Worm (Caenorhabditis elegans) whole organism, mixed stage, embryonic: ENCODE results near the gene Y39A1A.2.

Source experiments
- M03D4.4 ChIP-seq: sonication (generic microtip); optimal IDR thresholded peaks from 2 replicates; lab custom pipeline; 2017; ENCODE audit warnings: mild to moderate bottlenecking, missing genetic modification characterization, missing compliant biosample characterization
- bed-3 ChIP-seq: fragments of 200-800 bp; sonication (Bioruptor generic); optimal IDR thresholded peaks from 3 replicates; lab custom pipeline; 2018; ENCODE audit warnings: mild to moderate bottlenecking, missing genetic modification characterization, moderate library complexity, missing compliant biosample characterization
- blmp-1 ChIP-seq: fragments of 150-350 bp; optimal IDR thresholded peaks from 2 replicates; lab custom pipeline; 2014; ENCODE audit warnings: missing biosample characterization, missing genetic modification characterization
- ceh-39 ChIP-seq: fragments of 150-350 bp; optimal IDR thresholded peaks from 2 replicates; lab custom pipeline; 2014; ENCODE audit warnings: missing biosample characterization, missing genetic modification characterization
- ceh-43 ChIP-seq: fragments of 200-800 bp; sonication (Bioruptor generic); optimal IDR thresholded peaks from 2 replicates; lab custom pipeline; 2018; ENCODE audit warnings: mild to moderate bottlenecking, missing genetic modification characterization, moderate library complexity, missing compliant biosample characterization
- ceh-83 ChIP-seq: fragments of 200-800 bp; sonication (Bioruptor generic); optimal IDR thresholded peaks from 2 replicates; lab custom pipeline; 2018; ENCODE audit warnings: mild to moderate bottlenecking, missing genetic modification characterization, missing compliant biosample characterization
- ces-1 ChIP-seq: fragments of 150-350 bp; optimal IDR thresholded peaks from 2 replicates; lab custom pipeline; 2014; ENCODE audit warnings: missing biosample characterization, missing genetic modification reagents, missing genetic modification characterization
- cnd-1 ChIP-seq: fragments of 200-800 bp; sonication (Bioruptor generic); optimal IDR thresholded peaks from 2 replicates; lab custom pipeline; 2018; ENCODE audit warnings: mild to moderate bottlenecking, missing genetic modification characterization, missing compliant biosample characterization
- drap-1 ChIP-seq: fragments of 200-800 bp; sonication (Bioruptor generic); optimal IDR thresholded peaks from 3 replicates; lab custom pipeline; 2018; ENCODE audit warnings: mild to moderate bottlenecking, missing genetic modification characterization, missing compliant biosample characterization
- elt-1 ChIP-seq: sonication (generic microtip); optimal IDR thresholded peaks from 2 replicates; lab custom pipeline; 2017; ENCODE audit warnings: missing genetic modification characterization, mild to moderate bottlenecking, missing compliant biosample characterization, antibody characterized with exemption, moderate library complexity, borderline replicate concordance; ENCODE audit not compliant: insufficient read depth
- elt-3 ChIP-seq: fragments of 150-350 bp; optimal IDR thresholded peaks from 2 replicates; lab custom pipeline; 2014; ENCODE audit warnings: missing biosample characterization, missing genetic modification characterization
- flh-1 ChIP-seq: fragments of 200-800 bp; sonication (Bioruptor generic); optimal IDR thresholded peaks from 2 replicates; lab custom pipeline; 2018; ENCODE audit warnings: mild to moderate bottlenecking, missing genetic modification characterization, moderate library complexity, missing compliant biosample characterization
- ham-2 ChIP-seq: fragments of 200-800 bp; sonication (Bioruptor generic); optimal IDR thresholded peaks from 2 replicates; lab custom pipeline; 2018; ENCODE audit warnings: mild to moderate bottlenecking, missing genetic modification characterization, missing compliant biosample characterization
- hlh-1 ChIP-seq: fragments of 150-350 bp; optimal IDR thresholded peaks from 2 replicates; lab custom pipeline; 2014; ENCODE audit warnings: missing biosample characterization, missing genetic modification reagents, missing genetic modification characterization
- lin-13 ChIP-seq: fragments of 150-350 bp; optimal IDR thresholded peaks from 2 replicates; lab custom pipeline; 2014; ENCODE audit warnings: missing biosample characterization, missing genetic modification characterization
- lin-32 ChIP-seq: fragments of 200-800 bp; sonication (Bioruptor generic); optimal IDR thresholded peaks from 2 replicates; lab custom pipeline; 2018; ENCODE audit warnings: mild to moderate bottlenecking, missing genetic modification characterization, missing compliant biosample characterization
- lsy-2 ChIP-seq: fragments of 150-350 bp; optimal IDR thresholded peaks from 2 replicates; lab custom pipeline; 2014; ENCODE audit warnings: missing biosample characterization, missing genetic modification characterization
- mab-5 ChIP-seq: fragments of 150-350 bp; optimal IDR thresholded peaks from 2 replicates; lab custom pipeline; 2014; ENCODE audit warnings: missing biosample characterization, missing genetic modification characterization
- mep-1 ChIP-seq: fragments of 150-350 bp; optimal IDR thresholded peaks from 2 replicates; lab custom pipeline; 2017; ENCODE audit warnings: missing biosample characterization, missing genetic modification reagents, missing genetic modification characterization, inconsistent platforms
- mls-2 ChIP-seq: sonication (generic microtip); optimal IDR thresholded peaks from 2 replicates; lab custom pipeline; 2016; ENCODE audit warnings: mild to moderate bottlenecking, missing genetic modification characterization, moderate library complexity, missing compliant biosample characterization
- nhr-12 ChIP-seq: fragments of 150-350 bp; optimal IDR thresholded peaks from 2 replicates; lab custom pipeline; 2014; ENCODE audit warnings: missing biosample characterization, missing genetic modification characterization
- nhr-2 ChIP-seq: fragments of 150-350 bp; optimal IDR thresholded peaks from 2 replicates; lab custom pipeline; 2014; ENCODE audit warnings: missing biosample characterization, missing genetic modification characterization
- nhr-237 ChIP-seq: fragments of 150-350 bp; optimal IDR thresholded peaks from 2 replicates; lab custom pipeline; 2014; ENCODE audit warnings: missing biosample characterization, missing genetic modification characterization
- nhr-28 ChIP-seq: fragments of 150-350 bp; optimal IDR thresholded peaks from 2 replicates; lab custom pipeline; 2014; ENCODE audit warnings: missing biosample characterization, missing genetic modification characterization
- nhr-76 ChIP-seq: sonication (generic microtip); optimal IDR thresholded peaks from 2 replicates; lab custom pipeline; 2017; ENCODE audit warnings: missing biosample characterization, missing genetic modification characterization
- pha-4 ChIP-seq: fragments of 150-350 bp; optimal IDR thresholded peaks from 2 replicates; lab custom pipeline; 2018; ENCODE audit warnings: missing biosample characterization, missing genetic modification reagents, missing genetic modification characterization
- sem-2 ChIP-seq: fragments of 200-800 bp; sonication (Bioruptor generic); optimal IDR thresholded peaks from 2 replicates; lab custom pipeline; 2018; ENCODE audit warnings: mild to moderate bottlenecking, missing genetic modification characterization, missing compliant biosample characterization
- snpc-4 ChIP-seq: fragments of 150-350 bp; optimal IDR thresholded peaks from 2 replicates; lab custom pipeline; 2014; ENCODE audit warnings: missing biosample characterization, missing genetic modification characterization
- sptf-1 ChIP-seq: sonication (generic microtip); optimal IDR thresholded peaks from 2 replicates; lab custom pipeline; 2017; ENCODE audit warnings: mild to moderate bottlenecking, missing genetic modification characterization, moderate library complexity, missing compliant biosample characterization
- tbx-8 ChIP-seq: fragments of 200-800 bp; sonication (Bioruptor generic); optimal IDR thresholded peaks from 2 replicates; lab custom pipeline; 2018; ENCODE audit warnings: mild to moderate bottlenecking, missing genetic modification characterization, moderate library complexity, missing compliant biosample characterization
- unc-120 ChIP-seq: sonication (generic microtip); optimal IDR thresholded peaks from 2 replicates; lab custom pipeline; 2017; ENCODE audit warnings: missing genetic modification characterization, missing compliant biosample characterization; ENCODE audit not compliant: poor library complexity, severe bottlenecking
- unc-39 ChIP-seq: fragments of 150-350 bp; optimal IDR thresholded peaks from 2 replicates; lab custom pipeline; 2014; ENCODE audit warnings: missing biosample characterization, missing genetic modification characterization
- unc-62 ChIP-seq: fragments of 150-350 bp; optimal IDR thresholded peaks from 2 replicates; lab custom pipeline; 2014; ENCODE audit warnings: missing biosample characterization, missing genetic modification reagents, missing genetic modification characterization
- zip-8 ChIP-seq: fragments of 150-350 bp; optimal IDR thresholded peaks from 2 replicates; lab custom pipeline; 2014; ENCODE audit warnings: missing biosample characterization, missing genetic modification characterization
- ztf-11 ChIP-seq: fragments of 150-350 bp; optimal IDR thresholded peaks from 2 replicates; lab custom pipeline; 2014; ENCODE audit warnings: missing biosample characterization, missing genetic modification characterization

Gene Y39A1A.2

ce11 chrIII:10634034-10634433, 30.7 kb upstream of the Y39A1A.2 start:
- no peak for TF ChIP-seq mab-5 (tag; lab: Kevin White, UChicago)
- TF ChIP-seq sem-2 (GFP tag; lab: Kevin White, UChicago): no peak
- TF ChIP-seq nhr-28: no peak
- TF ChIP-seq drap-1 (GFP tag; lab: Kevin White, UChicago): peak; percentile 52
- peak; percentile 69 for TF ChIP-seq ces-1
- TF ChIP-seq nhr-12 (tag; lab: Kevin White, UChicago): no peak
- no peak for TF ChIP-seq zip-8 (tag; lab: Kevin White, UChicago)
- TF ChIP-seq ztf-11 (tag; lab: Kevin White, UChicago): no peak
- TF ChIP-seq nhr-76: no peak
- peak; percentile 56 for TF ChIP-seq nhr-237
- no peak for TF ChIP-seq unc-39 (tag; lab: Kevin White, UChicago)
- peak; percentile 50 for TF ChIP-seq flh-1 (GFP tag; lab: Kevin White, UChicago)
- TF ChIP-seq mls-2: no peak
- TF ChIP-seq ceh-83 (GFP tag; lab: Kevin White, UChicago): no peak
- TF ChIP-seq elt-3 (tag; lab: Kevin White, UChicago): no peak
- peak; percentile 35 for TF ChIP-seq unc-120 (tag; lab: Kevin White, UChicago)
- no peak for TF ChIP-seq blmp-1
- no peak for TF ChIP-seq ceh-43 (GFP tag; lab: Kevin White, UChicago)
- TF ChIP-seq ceh-39 (tag; lab: Kevin White, UChicago): no peak
- TF ChIP-seq cnd-1 (tag; lab: Kevin White, UChicago): no peak
- TF ChIP-seq ham-2 (GFP tag; lab: Kevin White, UChicago): no peak
- TF ChIP-seq mep-1 (tag; lab: Kevin White, UChicago): peak; percentile 68
- no peak for TF ChIP-seq elt-1 (tag; lab: Kevin White, UChicago)
- TF ChIP-seq sptf-1 (tag; lab: Kevin White, UChicago): peak; percentile 77
- peak; percentile 38 for TF ChIP-seq hlh-1 (tag; lab: Kevin White, UChicago)
- TF ChIP-seq pha-4 (tag; lab: Kevin White, UChicago): peak; percentile 47
- peak; percentile 16 for TF ChIP-seq bed-3 (GFP tag; lab: Kevin White, UChicago)
- TF ChIP-seq nhr-2 (tag; lab: Kevin White, UChicago): peak; percentile 77
- no peak for TF ChIP-seq lin-32 (GFP tag; lab: Kevin White, UChicago)
- TF ChIP-seq M03D4.4 (tag; lab: Kevin White, UChicago): peak; percentile 33
- peak; percentile 16 for TF ChIP-seq unc-62
- peak; percentile 22 for TF ChIP-seq lin-13 (tag; lab: Kevin White, UChicago)
- no peak for TF ChIP-seq tbx-8
- no peak for TF ChIP-seq snpc-4 (tag; lab: Kevin White, UChicago)
- peak; percentile 55 for TF ChIP-seq lsy-2

DNA sequence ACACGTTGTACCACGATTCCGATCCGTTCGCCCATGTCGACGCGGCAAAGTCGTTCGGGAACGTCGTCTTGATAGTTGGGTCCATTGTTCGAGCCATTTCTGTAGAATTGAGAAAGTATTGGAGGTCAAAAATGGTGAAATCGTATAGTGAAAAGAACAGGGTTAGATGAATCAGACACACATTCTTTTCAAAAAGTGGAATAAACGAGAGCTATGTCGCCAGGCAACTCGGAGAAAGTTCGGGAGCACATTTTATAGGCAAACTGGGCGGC, 30.0 kb upstream of the Y39A1A.2 start, which contains the start of gene Y39A1A.9:
TSS of gene Y39A1A.9 (minus strand) at position 99 of the 272 bp plus-strand sequence.
- no peak for TF ChIP-seq elt-3 (tag; lab: Kevin White, UChicago)
- TF ChIP-seq snpc-4 (tag; lab: Kevin White, UChicago): no peak
- no peak for TF ChIP-seq flh-1 (GFP tag; lab: Kevin White, UChicago)
- no peak for TF ChIP-seq unc-120 (tag; lab: Kevin White, UChicago)

DNA sequence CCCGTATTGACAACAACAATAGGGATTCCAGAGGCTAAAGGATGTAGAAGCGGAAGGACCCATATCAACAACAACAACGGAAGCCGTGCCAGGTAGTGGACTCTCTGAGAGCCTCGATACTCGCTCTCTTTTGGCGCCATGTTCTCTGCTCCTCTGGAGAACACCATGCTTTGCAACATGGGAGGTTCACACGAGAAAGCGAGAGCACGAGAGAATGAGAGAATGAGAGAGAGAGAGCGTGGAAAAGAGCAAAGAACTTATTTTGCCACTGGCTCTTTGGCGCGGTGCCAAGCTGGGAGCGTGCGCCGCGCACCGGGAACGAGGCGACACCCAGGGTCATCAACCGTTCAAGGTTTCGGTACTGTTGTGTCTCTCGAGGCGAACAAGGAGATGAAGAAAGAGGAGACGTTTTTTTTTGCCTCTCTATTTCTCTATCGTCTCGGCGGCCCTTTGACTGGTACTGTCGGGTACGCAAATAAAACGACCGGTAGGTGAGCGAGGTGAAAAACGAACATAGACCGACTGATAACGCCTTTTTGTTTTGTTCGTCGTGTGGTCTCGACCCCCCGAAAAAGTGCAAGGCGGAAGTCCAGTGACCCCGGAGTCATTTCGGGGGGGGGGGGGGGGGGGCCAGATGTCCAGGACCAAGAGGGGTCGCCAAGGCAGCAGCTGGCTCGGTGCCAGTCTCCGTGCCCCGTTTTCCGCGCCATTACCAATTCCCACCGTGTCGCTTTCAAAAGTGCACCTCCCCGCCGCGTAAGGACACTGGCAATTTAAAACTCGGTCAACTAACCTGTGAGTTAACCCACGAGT, 29.4 kb upstream of the Y39A1A.2 start, which contains the start of gene Y39A1A.10:
TSS of gene Y39A1A.10 (plus strand) at position 139 of the 813 bp plus-strand sequence.
- TF ChIP-seq mep-1 (tag; lab: Kevin White, UChicago) (no peak), M03D4.4 (tag; lab: Kevin White, UChicago) (no peak), sptf-1 (tag; lab: Kevin White, UChicago) (peak; percentile 25), mls-2 (peak; percentile 25), ceh-83 (GFP tag; lab: Kevin White, UChicago) (no peak)
